Worm (Caenorhabditis elegans): ENCODE data around the gene sdz-8.

Gene sdz-8

DNA sequence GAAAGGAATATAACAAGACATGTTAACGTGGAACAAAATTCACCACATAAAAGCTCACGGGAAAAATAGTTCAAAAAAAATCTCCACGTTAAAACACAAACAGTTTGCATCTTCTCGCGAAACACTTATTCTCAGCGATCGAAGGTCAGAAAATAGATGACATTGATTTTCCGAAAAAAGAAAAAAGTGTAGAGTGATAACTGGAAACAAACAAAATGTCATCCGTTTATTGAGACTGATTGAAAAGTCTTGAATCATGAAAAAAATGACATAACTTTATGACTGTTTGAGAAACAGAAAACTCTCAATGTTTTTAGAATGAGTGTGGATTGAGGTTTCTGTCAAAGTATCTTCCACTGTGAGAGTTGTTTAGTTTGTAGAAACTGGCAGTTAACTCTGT lies 1.8 kb upstream of the sdz-8 start, which contains the start of gene C55A6.4:
C55A6.4 (minus strand) TSS at position 101 of the 400 bp plus-strand sequence.
- no peak for TF ChIP-seq ztf-11 (tag; optimal IDR thresholded peaks at IDR 0.05)
- TF ChIP-seq sptf-1 (tag; optimal IDR thresholded peaks at IDR 0.05) = no peak
- TF ChIP-seq nhr-2 (tag; optimal IDR thresholded peaks at IDR 0.05) = no peak
- no peak for TF ChIP-seq zip-8 (tag; optimal IDR thresholded peaks at IDR 0.05)
- TF ChIP-seq lsy-2 (tag; optimal IDR thresholded peaks at IDR 0.05) = no peak
- no peak for TF ChIP-seq unc-120 (tag; optimal IDR thresholded peaks at IDR 0.05; ENCODE audit: poor library complexity, severe bottlenecking)
- TF ChIP-seq nhr-12 (tag; optimal IDR thresholded peaks at IDR 0.05) = no peak
- no peak for TF ChIP-seq M03D4.4 (tag; optimal IDR thresholded peaks at IDR 0.05)
- no peak for TF ChIP-seq bed-3 (GFP tag; optimal IDR thresholded peaks at IDR 0.05)
- no peak for TF ChIP-seq unc-39 (tag; optimal IDR thresholded peaks at IDR 0.05)
- TF ChIP-seq ham-2 (GFP tag; optimal IDR thresholded peaks at IDR 0.05) = no peak
- TF ChIP-seq unc-62 (GFP tag; optimal IDR thresholded peaks at IDR 0.05) = no peak
- TF ChIP-seq elt-3 (tag; optimal IDR thresholded peaks at IDR 0.05) = no peak

DNA sequence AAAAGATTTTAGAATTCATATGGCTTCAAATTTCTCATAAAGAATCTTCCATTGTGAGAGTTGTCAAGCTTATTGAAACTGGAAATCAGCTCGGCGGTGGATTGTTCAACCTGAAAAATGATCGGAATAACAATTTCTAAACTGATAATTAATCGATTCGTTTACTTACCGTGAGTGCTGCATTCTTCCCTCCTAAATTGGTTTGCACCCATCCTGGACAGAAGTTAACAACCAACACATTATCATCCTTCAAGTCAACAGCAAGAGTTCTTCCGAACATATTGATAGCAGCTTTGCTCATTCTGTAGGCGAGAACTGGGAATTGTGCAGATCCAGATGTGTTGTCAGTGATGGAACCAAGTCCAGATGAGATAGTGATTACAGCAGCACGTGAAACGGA lies 846 bp downstream of the sdz-8 start:
- TF ChIP-seq sptf-1 (tag; optimal IDR thresholded peaks at IDR 0.05) (no peak), unc-120 (tag; optimal IDR thresholded peaks at IDR 0.05; ENCODE audit: poor library complexity, severe bottlenecking) (no peak), nhr-2 (tag; optimal IDR thresholded peaks at IDR 0.05) (no peak), snpc-4 (tag; optimal IDR thresholded peaks at IDR 0.05) (no peak), cnd-1 (tag; optimal IDR thresholded peaks at IDR 0.05) (no peak), elt-1 (tag; optimal IDR thresholded peaks at IDR 0.05; ENCODE audit: borderline replicate concordance, insufficient read depth) (no peak), lin-32 (GFP tag; optimal IDR thresholded peaks at IDR 0.05) (no peak), lin-13 (tag; optimal IDR thresholded peaks at IDR 0.05) (no peak), tbx-8 (GFP tag; optimal IDR thresholded peaks at IDR 0.05) (no peak), sem-2 (GFP tag; optimal IDR thresholded peaks at IDR 0.05) (no peak), hlh-1 (tag; optimal IDR thresholded peaks at IDR 0.05) (no peak), nhr-12 (tag; optimal IDR thresholded peaks at IDR 0.05) (no peak), bed-3 (GFP tag; optimal IDR thresholded peaks at IDR 0.05) (no peak), blmp-1 (tag; optimal IDR thresholded peaks at IDR 0.05) (no peak), ces-1 (GFP tag; optimal IDR thresholded peaks at IDR 0.05) (no peak), lsy-2 (tag; optimal IDR thresholded peaks at IDR 0.05) (no peak), ham-2 (GFP tag; optimal IDR thresholded peaks at IDR 0.05) (no peak), nhr-76 (tag; optimal IDR thresholded peaks at IDR 0.05) (no peak), nhr-28 (tag; optimal IDR thresholded peaks at IDR 0.05) (no peak)

DNA sequence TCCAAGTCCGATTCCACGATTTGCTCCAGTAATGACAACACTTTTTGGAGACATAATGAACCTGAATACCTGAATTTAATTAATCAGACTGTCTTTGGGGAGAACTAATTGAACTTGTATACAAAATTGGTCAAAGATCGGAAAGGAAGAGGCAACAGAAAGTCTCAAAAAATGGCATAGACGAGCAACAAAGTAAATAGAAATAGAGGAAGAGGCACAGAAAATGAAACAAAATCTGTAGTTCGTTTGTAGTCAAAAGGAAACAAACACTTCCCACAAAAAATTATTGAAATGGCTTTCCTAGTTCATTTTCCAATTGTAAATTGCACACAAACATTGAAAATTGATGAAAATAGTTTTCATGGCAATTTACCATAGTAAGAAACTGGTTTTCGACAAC lies 1.3 kb downstream of the sdz-8 start, which contains the start of gene C55A6.6:
C55A6.6 (minus strand) TSS at position 61 of the 400 bp plus-strand sequence.
- TF ChIP-seq nhr-12 (tag; optimal IDR thresholded peaks at IDR 0.05) (no peak), hlh-1 (tag; optimal IDR thresholded peaks at IDR 0.05) (no peak)

- no peak for TF ChIP-seq nhr-28 (tag; optimal IDR thresholded peaks at IDR 0.05)
- TF ChIP-seq lin-13 (tag; optimal IDR thresholded peaks at IDR 0.05) = no peak
- no peak for TF ChIP-seq ceh-83 (GFP tag; optimal IDR thresholded peaks at IDR 0.05)
- TF ChIP-seq nhr-2 (tag; optimal IDR thresholded peaks at IDR 0.05) = no peak
- TF ChIP-seq zip-8 (tag; optimal IDR thresholded peaks at IDR 0.05) = no peak
- no peak for TF ChIP-seq sptf-1 (tag; optimal IDR thresholded peaks at IDR 0.05)
- no peak for TF ChIP-seq hlh-1 (tag; optimal IDR thresholded peaks at IDR 0.05)
- TF ChIP-seq ceh-43 (GFP tag; optimal IDR thresholded peaks at IDR 0.05) = no peak
- TF ChIP-seq flh-1 (GFP tag; optimal IDR thresholded peaks at IDR 0.05) = no peak
- TF ChIP-seq ham-2 (GFP tag; optimal IDR thresholded peaks at IDR 0.05) = no peak
- TF ChIP-seq tbx-8 (GFP tag; optimal IDR thresholded peaks at IDR 0.05) = no peak
- TF ChIP-seq unc-39 (tag; optimal IDR thresholded peaks at IDR 0.05) = no peak
- TF ChIP-seq drap-1 (GFP tag; optimal IDR thresholded peaks at IDR 0.05) = no peak
- no peak for TF ChIP-seq blmp-1 (tag; optimal IDR thresholded peaks at IDR 0.05)
- TF ChIP-seq lsy-2 (tag; optimal IDR thresholded peaks at IDR 0.05) = no peak
- TF ChIP-seq nhr-12 (tag; optimal IDR thresholded peaks at IDR 0.05) = no peak
- TF ChIP-seq mab-5 (tag; optimal IDR thresholded peaks at IDR 0.05) = no peak
- no peak for TF ChIP-seq pha-4 (tag; optimal IDR thresholded peaks at IDR 0.05)
- TF ChIP-seq elt-3 (tag; optimal IDR thresholded peaks at IDR 0.05) = no peak
Observed at ce11 chrV:11513432-11513831, 2.6 kb downstream of the sdz-8 start, which contains the start of gene C55A6.3. C55A6.3 (minus strand) TSS chrV:11513532.

- no peak for TF ChIP-seq elt-1 (tag; optimal IDR thresholded peaks at IDR 0.05; ENCODE audit: borderline replicate concordance, insufficient read depth)
- no peak for TF ChIP-seq flh-1 (GFP tag; optimal IDR thresholded peaks at IDR 0.05)
Observed at ce11 chrV:11508773-11509172, 7.2 kb downstream of the sdz-8 start, which contains the start of gene ttll-5. ttll-5 (plus strand) TSS chrV:11509060.
